Fruit fly (Drosophila melanogaster): ENCODE data around the gene Rpt2.

Rpt2 gene

DNA sequence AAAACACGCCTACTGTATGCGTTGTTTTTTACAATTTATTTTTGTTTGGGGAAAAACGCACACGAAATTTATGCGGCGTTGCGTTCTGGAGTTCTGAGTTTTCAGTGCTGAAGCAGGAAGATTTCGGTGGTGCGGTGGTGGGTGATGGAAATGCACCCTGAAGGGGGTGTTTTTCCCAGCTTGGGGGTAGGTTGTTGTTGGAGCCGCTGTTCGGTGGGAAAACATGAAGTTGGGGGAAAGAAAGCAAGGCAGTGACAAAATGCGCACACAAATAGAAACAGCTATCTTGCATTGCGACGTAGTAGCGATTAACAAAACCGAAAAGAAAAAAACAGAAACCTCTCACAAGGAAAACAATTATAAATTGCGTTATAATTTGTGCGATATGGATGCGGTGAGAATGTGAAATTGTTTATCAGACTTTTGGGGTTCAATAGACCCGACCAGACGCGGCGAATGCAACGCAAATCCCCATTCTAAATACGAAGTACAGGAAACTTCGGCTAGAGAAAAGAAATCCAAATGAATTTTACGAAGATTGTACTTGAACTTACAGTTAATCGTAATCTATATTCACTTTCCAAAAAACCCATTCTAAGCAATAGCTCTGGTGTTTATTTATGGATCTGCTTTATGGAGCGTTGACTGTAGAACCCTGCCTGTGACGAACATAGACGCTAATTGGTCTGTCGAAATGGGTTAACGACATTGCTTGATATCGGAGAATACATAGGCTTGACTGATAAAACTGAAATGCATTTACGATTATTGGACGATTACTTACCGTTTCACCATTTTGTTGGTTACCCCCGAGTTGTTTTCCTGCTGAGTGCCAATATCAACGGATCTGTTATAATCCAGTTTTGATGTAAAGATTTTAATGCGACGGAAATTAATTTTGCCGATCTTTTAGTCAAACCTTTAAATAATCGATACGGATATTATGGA lies 42.8 kb downstream of the Rpt2 start:
- TF ChIP-seq psq (optimal IDR thresholded peaks at IDR 0.05) (no peak), Sin3A (optimal IDR thresholded peaks at IDR 0.05) (no peak), Myc (optimal IDR thresholded peaks at IDR 0.05) (no peak), ttk (optimal IDR thresholded peaks at IDR 0.05) (no peak), h (optimal IDR thresholded peaks at IDR 0.05) (no peak), insv (optimal IDR thresholded peaks at IDR 0.05) (no peak)

DNA sequence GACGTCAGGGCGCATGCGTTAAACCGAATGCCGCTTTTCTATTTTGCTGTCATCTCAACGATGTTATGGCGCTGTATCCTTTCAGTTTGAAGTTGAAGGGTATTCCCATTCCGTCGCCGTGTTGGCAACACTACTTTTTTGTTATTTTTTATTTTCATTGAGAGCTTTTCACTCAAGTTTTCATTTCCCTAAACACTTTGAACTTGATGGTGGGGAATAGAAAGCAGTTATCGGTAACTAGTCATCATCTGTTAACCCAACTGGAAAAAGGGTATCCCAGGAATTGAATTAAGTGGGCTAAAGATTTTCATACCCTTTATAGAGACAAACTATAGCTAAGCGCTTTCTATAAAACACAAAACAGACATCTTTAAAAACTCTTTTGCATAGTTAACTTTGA lies 43.8 kb downstream of the Rpt2 start:
- TF ChIP-seq insv (optimal IDR thresholded peaks at IDR 0.05) (no peak), ttk (optimal IDR thresholded peaks at IDR 0.05) (no peak), Myc (optimal IDR thresholded peaks at IDR 0.05) (no peak), Sin3A (optimal IDR thresholded peaks at IDR 0.05) (no peak), psq (optimal IDR thresholded peaks at IDR 0.05) (no peak), h (optimal IDR thresholded peaks at IDR 0.05) (no peak)

DNA sequence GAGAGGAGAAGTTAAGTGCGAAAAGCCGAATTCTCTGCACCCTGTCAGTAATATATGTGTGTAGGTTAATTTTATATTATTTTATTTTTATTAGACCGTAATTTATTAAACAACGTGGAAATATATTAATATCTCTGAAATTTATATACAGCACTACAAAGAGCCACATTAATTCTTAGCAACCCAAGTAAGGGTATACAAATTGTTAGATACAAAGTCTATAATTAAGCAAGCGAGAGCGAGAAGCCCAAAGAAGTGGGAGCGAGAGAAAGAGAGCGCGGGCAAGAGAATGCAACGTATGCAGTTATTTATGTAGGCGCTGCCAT lies 44.3 kb downstream of the Rpt2 start:
- TF ChIP-seq h (optimal IDR thresholded peaks at IDR 0.05) (no peak), ttk (optimal IDR thresholded peaks at IDR 0.05) (no peak), insv (optimal IDR thresholded peaks at IDR 0.05) (no peak), psq (optimal IDR thresholded peaks at IDR 0.05) (no peak), Sin3A (optimal IDR thresholded peaks at IDR 0.05) (no peak), Myc (optimal IDR thresholded peaks at IDR 0.05) (no peak)

DNA sequence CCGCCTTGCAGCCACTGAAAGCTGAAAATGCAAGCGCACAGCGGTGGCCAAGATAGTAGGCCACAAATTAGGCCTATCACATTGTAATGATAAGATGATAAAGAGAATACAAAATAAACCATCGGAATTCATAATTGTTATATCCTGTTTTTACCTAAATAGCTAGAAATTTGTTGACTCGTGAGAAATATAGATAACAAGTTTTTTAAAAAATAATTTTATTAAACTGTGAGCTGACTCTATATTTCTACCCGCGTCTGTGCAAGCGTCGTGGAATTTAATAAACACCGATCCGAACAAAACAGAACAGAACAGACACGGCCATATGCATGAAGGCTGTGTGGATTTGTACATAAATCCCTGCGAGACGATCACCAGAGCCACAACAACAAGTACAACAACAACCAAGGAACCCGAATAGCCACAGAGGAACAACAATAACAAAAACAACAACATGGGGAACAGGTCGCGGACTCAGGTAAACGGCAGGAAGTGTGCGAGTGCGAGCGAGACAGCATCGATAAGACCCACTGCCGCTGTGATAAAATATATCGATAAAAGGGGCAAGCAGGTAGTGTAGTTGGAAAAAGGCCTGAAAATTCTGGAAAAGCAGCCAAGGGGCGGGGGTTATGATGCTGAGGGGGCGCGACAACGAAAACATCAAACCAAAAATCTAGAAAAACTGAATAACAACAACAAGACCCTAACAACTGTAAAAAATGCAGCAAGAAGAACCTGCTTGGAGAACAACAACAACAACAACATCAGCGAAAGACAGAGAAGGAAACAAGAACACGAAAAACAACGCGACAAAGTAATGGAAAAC lies 44.9 kb downstream of the Rpt2 start:
- TF ChIP-seq Sin3A (optimal IDR thresholded peaks at IDR 0.05) (no peak), psq (optimal IDR thresholded peaks at IDR 0.05) (no peak), h (optimal IDR thresholded peaks at IDR 0.05) (no peak), ttk (optimal IDR thresholded peaks at IDR 0.05) (no peak)

DNA sequence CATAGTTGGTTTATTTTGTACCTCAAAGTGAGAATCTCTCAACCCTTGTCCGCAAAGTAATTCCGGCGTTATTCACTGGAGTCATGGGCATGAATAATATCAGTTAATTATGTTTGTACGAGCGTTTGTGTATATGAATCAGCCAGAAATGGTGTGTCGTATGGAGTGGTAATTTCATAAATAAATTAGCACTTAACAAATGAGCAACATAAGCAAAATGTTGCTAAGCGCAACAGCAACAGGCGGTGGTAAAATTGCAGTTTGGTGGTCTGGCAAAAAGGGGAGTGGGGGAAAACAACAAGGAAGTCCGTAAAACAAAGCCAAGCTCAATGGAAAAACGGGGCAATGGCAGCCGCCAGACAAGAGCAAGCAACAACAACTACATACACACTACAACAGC lies 45.7 kb downstream of the Rpt2 start:
- no peak for TF ChIP-seq psq (optimal IDR thresholded peaks at IDR 0.05)
- TF ChIP-seq insv (optimal IDR thresholded peaks at IDR 0.05) = no peak
- no peak for TF ChIP-seq Sin3A (optimal IDR thresholded peaks at IDR 0.05)
- no peak for TF ChIP-seq h (optimal IDR thresholded peaks at IDR 0.05)
- TF ChIP-seq ttk (optimal IDR thresholded peaks at IDR 0.05) = no peak
- TF ChIP-seq Myc (optimal IDR thresholded peaks at IDR 0.05) = no peak

DNA sequence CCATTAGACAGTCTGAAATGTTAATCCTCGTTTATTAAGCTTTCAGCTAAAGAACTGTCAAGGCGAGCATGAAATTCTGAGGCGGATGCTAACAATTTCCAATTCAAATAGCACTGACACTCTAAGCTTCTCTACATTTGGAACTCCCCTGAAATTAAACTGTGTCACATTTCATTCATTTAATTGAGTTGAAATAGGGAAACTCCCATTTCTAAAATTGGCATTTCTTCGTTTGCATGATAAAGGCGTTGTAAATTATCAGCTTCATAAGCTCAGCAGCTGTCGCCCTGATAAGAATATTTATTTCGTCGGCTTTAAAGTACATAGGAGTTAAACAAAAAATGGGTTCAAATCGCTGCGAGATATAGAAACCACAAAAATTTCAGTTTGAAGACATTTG lies 46.2 kb downstream of the Rpt2 start:
- TF ChIP-seq psq (optimal IDR thresholded peaks at IDR 0.05) (no peak), insv (optimal IDR thresholded peaks at IDR 0.05) (no peak), Sin3A (optimal IDR thresholded peaks at IDR 0.05) (no peak), h (optimal IDR thresholded peaks at IDR 0.05) (no peak), Myc (optimal IDR thresholded peaks at IDR 0.05) (no peak), ttk (optimal IDR thresholded peaks at IDR 0.05) (no peak)

DNA sequence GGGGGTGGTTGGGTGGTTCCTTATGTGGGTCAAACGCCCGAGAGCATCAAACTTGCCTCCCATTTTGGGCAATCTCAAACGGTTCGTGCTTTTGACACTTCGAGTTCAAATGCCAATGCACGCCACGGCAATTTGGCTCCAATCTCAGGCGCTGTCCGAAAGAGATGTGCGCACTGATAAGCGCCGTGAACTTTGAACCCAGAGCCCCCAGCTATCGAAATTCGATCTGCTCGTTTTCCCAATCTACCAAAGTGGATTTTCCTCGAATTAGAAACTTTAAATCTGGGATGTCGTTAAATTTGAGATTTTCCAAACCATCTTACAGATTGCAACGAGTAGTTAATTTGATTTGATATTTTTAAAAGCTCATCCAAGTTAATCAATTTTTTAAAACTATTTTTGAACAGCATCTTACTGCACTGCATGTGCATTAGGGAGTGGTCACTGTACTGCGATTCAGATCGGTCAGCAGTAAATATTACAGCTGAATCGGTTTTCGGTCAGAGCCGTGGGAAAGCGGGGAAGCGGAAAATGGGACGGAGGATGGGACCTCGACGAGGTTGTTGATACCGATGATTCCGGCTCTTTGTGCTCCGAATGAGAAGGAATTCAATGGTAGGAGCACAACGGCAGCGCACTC lies 47.1 kb downstream of the Rpt2 start:
- no peak for TF ChIP-seq Myc (optimal IDR thresholded peaks at IDR 0.05)
- no peak for TF ChIP-seq insv (optimal IDR thresholded peaks at IDR 0.05)
- TF ChIP-seq psq (optimal IDR thresholded peaks at IDR 0.05) = no peak
- TF ChIP-seq h (optimal IDR thresholded peaks at IDR 0.05) = no peak
- TF ChIP-seq ttk (optimal IDR thresholded peaks at IDR 0.05) = no peak
- no peak for TF ChIP-seq Sin3A (optimal IDR thresholded peaks at IDR 0.05)

DNA sequence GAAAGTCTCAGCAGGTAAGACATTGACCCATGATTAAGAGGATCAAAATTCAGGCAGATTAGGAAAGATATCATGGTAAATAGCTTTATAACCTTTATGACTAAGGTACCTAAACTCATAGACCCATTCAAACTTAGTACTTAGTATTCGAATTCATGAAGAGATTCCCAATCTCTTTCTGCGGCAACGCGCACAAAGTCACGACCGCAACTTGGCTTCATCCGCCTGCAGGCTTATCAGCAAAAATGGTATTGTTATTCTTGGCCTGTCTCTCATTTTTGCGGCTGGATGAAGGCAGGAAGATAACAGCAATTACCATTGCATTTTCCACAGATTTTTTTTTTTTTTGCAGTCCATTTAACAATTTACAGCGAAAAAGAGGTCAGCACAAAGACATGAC lies 51.1 kb downstream of the Rpt2 start:
- TF ChIP-seq insv (optimal IDR thresholded peaks at IDR 0.05) = no peak
- no peak for TF ChIP-seq Myc (optimal IDR thresholded peaks at IDR 0.05)
- no peak for TF ChIP-seq psq (optimal IDR thresholded peaks at IDR 0.05)
- no peak for TF ChIP-seq Sin3A (optimal IDR thresholded peaks at IDR 0.05)
- no peak for TF ChIP-seq h (optimal IDR thresholded peaks at IDR 0.05)
- TF ChIP-seq ttk (optimal IDR thresholded peaks at IDR 0.05) = no peak
